Worm (Caenorhabditis elegans): Measurements from ENCODE around the gene arrd-11.

arrd-11 gene

DNA sequence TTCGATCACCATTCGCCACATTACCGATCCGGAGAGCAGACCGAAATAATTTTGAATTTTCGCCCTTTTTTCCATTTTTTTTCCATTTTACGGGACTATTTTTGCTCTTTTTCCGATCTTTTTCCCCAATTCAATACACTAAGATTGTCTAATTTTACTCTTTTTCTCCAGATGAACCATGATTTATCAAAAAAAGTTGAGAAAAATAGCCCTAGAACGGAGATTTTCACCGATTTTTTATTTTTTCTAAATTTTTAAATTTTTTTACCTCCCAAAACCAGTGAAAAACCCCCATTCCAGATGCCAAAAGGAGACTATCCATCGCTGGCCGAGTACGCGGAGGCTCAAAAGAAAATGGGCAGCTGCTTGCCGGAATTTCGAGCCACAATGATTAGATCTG, 33.8 kb upstream of the arrd-11 start, which contains the start of gene Y54G9A.9:
TSS of gene Y54G9A.9 (plus strand) at position 301 of the 400 bp plus-strand sequence.
- TF ChIP-seq cog-1 (tag; optimal IDR thresholded peaks at IDR 0.05): no peak

DNA sequence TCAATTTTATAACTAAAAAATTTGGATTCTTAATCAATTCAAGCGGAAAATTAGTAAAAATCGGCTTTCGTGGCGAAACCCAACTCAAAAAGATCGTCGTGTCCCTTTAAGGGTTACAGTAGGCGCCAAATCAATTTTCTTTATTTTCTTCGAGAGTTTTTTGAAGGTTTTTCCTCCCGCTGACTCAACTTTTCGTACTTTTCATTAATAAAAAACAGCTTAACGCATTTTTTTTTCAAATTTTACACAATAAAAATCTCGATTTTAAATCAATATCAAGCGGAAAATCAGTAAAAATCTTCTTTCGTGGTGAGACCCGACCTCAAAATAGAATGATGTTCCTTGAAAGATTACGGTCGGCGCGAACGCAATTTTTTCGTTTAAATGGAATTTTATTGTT, 31.1 kb upstream of the arrd-11 start:
- TF ChIP-seq ztf-23 (GFP tag; IDR thresholded peaks at IDR 0.05) (no peak), ztf-29 (GFP tag; IDR thresholded peaks at IDR 0.05) (no peak), klf-2 (GFP tag; conservative IDR thresholded peaks at IDR 0.05) (no peak), tab-1 (GFP tag; IDR thresholded peaks at IDR 0.05) (no peak), ref-1 (GFP tag; conservative IDR thresholded peaks at IDR 0.05) (no peak), med-1 (GFP tag; optimal IDR thresholded peaks at IDR 0.05; ENCODE audit: insufficient read depth) (no peak), T22C8.4 (GFP tag; IDR thresholded peaks at IDR 0.05) (no peak), cog-1 (tag; optimal IDR thresholded peaks at IDR 0.05) (no peak), flt-1 (GFP tag; IDR thresholded peaks at IDR 0.05) (no peak)

DNA sequence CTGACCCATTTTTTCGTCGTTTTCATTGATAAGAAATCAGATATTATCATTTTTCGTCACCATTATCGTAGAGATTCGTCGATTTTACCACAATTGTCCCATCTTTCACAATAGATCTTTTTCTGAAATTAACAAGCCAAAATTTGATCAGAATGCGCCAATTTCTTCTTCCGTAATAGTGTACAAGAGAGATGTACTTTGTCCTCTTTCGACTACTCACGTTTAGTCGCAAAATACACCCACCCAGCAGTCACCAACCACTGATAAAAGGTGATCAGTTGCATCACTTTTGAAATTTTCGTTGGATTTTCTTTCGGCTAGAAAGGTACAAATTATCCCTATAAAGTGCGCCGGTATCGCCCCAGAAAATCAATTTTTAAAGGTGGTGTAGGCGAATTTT, 30.6 kb upstream of the arrd-11 start:
- TF ChIP-seq flt-1 (GFP tag; IDR thresholded peaks at IDR 0.05) (no peak), tab-1 (GFP tag; IDR thresholded peaks at IDR 0.05) (no peak), T22C8.4 (GFP tag; IDR thresholded peaks at IDR 0.05) (no peak), ref-1 (GFP tag; conservative IDR thresholded peaks at IDR 0.05) (no peak), klf-2 (GFP tag; conservative IDR thresholded peaks at IDR 0.05) (no peak), cog-1 (tag; optimal IDR thresholded peaks at IDR 0.05) (no peak), med-1 (GFP tag; optimal IDR thresholded peaks at IDR 0.05; ENCODE audit: insufficient read depth) (no peak), ztf-23 (GFP tag; IDR thresholded peaks at IDR 0.05) (no peak), ztf-29 (GFP tag; IDR thresholded peaks at IDR 0.05) (no peak)

DNA sequence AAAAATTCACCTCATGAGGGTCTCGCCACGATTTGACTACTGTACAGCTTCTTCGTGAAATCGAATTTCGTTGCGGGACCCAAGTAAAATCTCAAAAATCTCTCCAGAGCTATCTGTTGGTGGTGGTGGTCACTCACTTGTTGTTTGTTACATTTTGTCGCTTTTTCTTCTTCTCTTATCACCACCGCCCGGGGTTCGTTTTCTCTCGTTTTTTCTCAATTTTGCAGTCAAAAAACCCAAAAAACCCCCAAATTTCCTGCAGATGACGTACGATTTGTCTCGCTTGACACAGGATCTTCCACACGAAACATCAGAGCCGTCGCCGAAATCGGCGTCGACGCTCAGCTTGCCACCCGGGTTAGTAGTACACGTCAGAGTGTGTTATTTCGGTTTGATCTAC, 27.1 kb upstream of the arrd-11 start, which contains the start of gene R06B9.5:
TSS of gene R06B9.5 (plus strand) at position 232 of the 400 bp plus-strand sequence.
- TF ChIP-seq flt-1 (GFP tag; IDR thresholded peaks at IDR 0.05) (no peak), klf-2 (GFP tag; conservative IDR thresholded peaks at IDR 0.05) (no peak), med-1 (GFP tag; optimal IDR thresholded peaks at IDR 0.05; ENCODE audit: insufficient read depth) (no peak), cog-1 (tag; optimal IDR thresholded peaks at IDR 0.05) (no peak), ztf-29 (GFP tag; IDR thresholded peaks at IDR 0.05) (no peak), T22C8.4 (GFP tag; IDR thresholded peaks at IDR 0.05) (no peak), ztf-23 (GFP tag; IDR thresholded peaks at IDR 0.05) (no peak), tab-1 (GFP tag; IDR thresholded peaks at IDR 0.05) (no peak), ref-1 (GFP tag; conservative IDR thresholded peaks at IDR 0.05) (no peak)

DNA sequence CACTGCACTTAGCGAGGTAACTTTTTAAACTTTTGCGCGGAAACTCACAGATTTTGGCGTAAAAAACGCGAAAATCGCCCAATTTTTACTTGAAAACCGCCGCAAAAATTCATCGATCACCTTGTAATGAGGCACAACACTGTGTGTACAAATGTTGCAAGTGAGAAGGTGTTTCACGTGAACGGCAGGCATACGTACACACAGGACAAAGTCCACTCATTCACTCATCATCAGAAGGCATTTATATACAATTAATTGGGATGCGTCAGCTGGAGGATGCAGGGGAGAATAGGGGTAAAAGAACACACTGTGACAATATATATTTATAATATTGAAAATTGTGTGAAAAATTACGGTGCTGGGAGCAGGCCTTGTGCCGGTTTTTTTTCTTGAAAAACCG, 26.3 kb upstream of the arrd-11 start:
- TF ChIP-seq flt-1 (GFP tag; IDR thresholded peaks at IDR 0.05) (no peak), klf-2 (GFP tag; conservative IDR thresholded peaks at IDR 0.05) (no peak), tab-1 (GFP tag; IDR thresholded peaks at IDR 0.05) (no peak), cog-1 (tag; optimal IDR thresholded peaks at IDR 0.05) (no peak)

DNA sequence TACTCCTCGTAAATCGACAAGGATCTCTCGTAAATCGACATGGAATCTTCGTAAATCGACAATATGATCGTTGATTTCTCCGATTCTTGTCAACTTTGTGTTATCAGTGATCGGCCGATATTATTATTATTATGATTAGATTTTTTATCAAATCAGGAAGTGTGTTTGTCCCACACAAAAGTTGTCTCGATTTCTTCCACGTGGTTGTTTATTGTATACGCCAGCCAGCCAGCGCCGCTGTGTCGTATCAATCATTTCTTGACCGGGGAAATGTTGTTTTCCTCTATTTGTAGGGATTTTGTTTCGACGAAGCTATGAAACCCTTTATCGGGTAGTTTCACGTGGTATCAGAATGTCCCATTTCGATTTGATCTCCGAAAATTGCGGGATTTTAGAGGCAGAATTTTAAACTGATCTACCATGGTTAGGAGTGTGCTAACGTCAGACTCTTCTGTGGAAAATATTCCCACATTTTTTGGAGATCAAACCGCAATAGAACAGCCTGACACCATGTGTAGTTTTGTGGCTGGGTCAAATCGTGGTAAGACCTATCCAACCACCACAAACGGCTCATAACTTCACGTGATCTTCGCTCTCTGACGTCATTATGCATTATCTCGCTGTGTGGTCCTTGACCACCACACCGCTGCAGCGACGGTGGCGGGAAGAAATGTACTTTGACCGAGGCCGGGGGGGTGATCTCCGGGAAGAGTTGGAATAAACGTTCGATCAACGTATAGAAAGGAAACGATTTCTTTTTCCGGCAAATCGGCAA, 25.3 kb upstream of the arrd-11 start:
- TF ChIP-seq tab-1 (GFP tag; IDR thresholded peaks at IDR 0.05): no peak
- no peak for TF ChIP-seq cog-1 (tag; optimal IDR thresholded peaks at IDR 0.05)
- no peak for TF ChIP-seq ztf-23 (GFP tag; IDR thresholded peaks at IDR 0.05)
- TF ChIP-seq T22C8.4 (GFP tag; IDR thresholded peaks at IDR 0.05): no peak

DNA sequence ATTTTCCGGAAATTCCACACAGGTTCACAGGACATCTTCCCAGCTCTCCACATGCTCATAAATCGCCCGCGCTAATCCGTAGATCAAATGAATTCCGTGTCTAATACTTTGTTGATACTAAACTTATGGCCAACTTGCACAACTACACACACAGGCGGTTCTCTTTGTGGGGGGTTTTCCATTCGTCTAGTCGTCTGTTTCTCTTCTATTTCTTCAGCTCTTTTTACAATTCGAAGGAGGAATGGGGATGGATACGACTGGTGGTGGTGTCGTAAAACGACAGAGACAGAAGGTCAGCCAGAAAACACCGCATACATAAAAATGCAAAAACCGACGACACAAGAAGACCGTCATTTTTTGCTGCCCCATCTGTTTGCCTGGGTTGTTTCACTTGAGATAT, 23.8 kb upstream of the arrd-11 start:
- TF ChIP-seq ztf-29 (GFP tag; IDR thresholded peaks at IDR 0.05) (no peak), flt-1 (GFP tag; IDR thresholded peaks at IDR 0.05) (no peak), ztf-23 (GFP tag; IDR thresholded peaks at IDR 0.05) (no peak), cog-1 (tag; optimal IDR thresholded peaks at IDR 0.05) (no peak), med-1 (GFP tag; optimal IDR thresholded peaks at IDR 0.05; ENCODE audit: insufficient read depth) (no peak), ref-1 (GFP tag; conservative IDR thresholded peaks at IDR 0.05) (no peak), tab-1 (GFP tag; IDR thresholded peaks at IDR 0.05) (no peak)

DNA sequence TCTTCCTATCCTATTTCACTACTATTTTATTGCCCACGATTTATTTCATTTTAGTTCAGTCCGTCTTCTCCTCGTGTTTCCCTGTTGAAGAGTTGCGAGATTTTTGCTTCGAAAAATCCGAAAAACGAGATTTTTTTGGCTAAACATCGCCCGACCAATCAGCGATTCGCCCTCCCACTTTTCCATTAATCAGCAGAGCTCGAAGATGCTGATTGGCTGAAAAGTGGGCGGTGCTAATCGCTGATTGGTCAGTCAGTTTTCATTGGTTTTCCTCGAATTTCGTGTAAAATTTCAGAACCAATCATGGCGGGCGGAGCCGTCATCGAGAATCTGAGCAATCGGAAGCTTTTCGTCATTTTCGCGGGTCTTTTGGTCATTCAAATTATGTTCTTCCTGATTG, 21.8 kb upstream of the arrd-11 start, which contains the start of gene mig-14:
TSS of gene mig-14 (plus strand) at position 290 of the 400 bp plus-strand sequence.
- TF ChIP-seq ztf-29 (GFP tag; IDR thresholded peaks at IDR 0.05): no peak
- TF ChIP-seq flt-1 (GFP tag; IDR thresholded peaks at IDR 0.05): no peak
- TF ChIP-seq tab-1 (GFP tag; IDR thresholded peaks at IDR 0.05): no peak
- no peak for TF ChIP-seq med-1 (GFP tag; optimal IDR thresholded peaks at IDR 0.05; ENCODE audit: insufficient read depth)
- TF ChIP-seq cog-1 (tag; optimal IDR thresholded peaks at IDR 0.05): no peak
- no peak for TF ChIP-seq T22C8.4 (GFP tag; IDR thresholded peaks at IDR 0.05)
- no peak for TF ChIP-seq ztf-23 (GFP tag; IDR thresholded peaks at IDR 0.05)
- TF ChIP-seq klf-2 (GFP tag; conservative IDR thresholded peaks at IDR 0.05): no peak
- no peak for TF ChIP-seq ref-1 (GFP tag; conservative IDR thresholded peaks at IDR 0.05)

DNA sequence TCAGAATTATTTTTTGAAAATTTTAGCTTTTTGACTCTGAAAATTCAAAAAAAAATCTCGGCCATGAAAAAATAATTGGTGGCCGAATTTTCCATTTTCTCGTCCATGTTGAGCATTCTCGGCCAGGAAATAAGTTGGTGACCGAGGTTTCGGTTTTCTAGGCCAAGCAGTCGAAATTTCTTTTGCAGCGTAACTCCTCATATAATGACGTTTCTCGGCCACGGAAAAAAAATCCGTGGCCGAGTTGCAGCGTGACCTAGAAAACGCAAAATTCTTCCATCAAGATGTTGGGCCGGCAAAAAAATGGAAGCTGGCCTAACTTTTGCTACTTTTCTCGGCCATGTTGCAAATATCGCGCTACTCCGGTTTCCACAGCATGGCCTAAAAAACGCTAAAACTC, 13.1 kb upstream of the arrd-11 start:
- TF ChIP-seq cog-1 (tag; optimal IDR thresholded peaks at IDR 0.05): no peak
- TF ChIP-seq ztf-29 (GFP tag; IDR thresholded peaks at IDR 0.05): no peak
- no peak for TF ChIP-seq ztf-23 (GFP tag; IDR thresholded peaks at IDR 0.05)
- no peak for TF ChIP-seq klf-2 (GFP tag; conservative IDR thresholded peaks at IDR 0.05)
- TF ChIP-seq ref-1 (GFP tag; conservative IDR thresholded peaks at IDR 0.05): no peak
- no peak for TF ChIP-seq T22C8.4 (GFP tag; IDR thresholded peaks at IDR 0.05)
- TF ChIP-seq flt-1 (GFP tag; IDR thresholded peaks at IDR 0.05): no peak
- TF ChIP-seq tab-1 (GFP tag; IDR thresholded peaks at IDR 0.05): no peak
- TF ChIP-seq med-1 (GFP tag; optimal IDR thresholded peaks at IDR 0.05; ENCODE audit: insufficient read depth): no peak

DNA sequence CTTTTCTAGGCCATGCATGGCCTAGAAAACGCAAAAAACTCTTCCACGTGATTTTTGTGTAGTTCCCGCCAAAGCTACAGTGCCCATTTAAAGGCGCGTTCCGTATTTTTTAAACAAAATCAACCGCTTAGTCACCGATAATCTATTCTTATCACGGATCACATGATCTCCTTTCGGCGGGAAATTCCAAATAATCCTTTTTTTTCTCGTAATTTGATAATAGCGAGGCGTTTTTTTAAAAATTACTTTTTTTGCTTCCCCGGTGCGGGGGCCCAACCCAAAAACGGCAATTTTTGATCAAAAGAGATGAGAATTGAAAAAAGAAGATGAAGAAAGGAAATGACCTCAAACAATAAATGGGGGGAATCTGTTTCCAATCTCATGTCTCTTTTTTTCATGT, 12.2 kb upstream of the arrd-11 start:
- no peak for TF ChIP-seq med-1 (GFP tag; optimal IDR thresholded peaks at IDR 0.05; ENCODE audit: insufficient read depth)
- no peak for TF ChIP-seq tab-1 (GFP tag; IDR thresholded peaks at IDR 0.05)
- TF ChIP-seq T22C8.4 (GFP tag; IDR thresholded peaks at IDR 0.05): no peak
- no peak for TF ChIP-seq ztf-23 (GFP tag; IDR thresholded peaks at IDR 0.05)
- TF ChIP-seq ref-1 (GFP tag; conservative IDR thresholded peaks at IDR 0.05): no peak
- TF ChIP-seq ztf-29 (GFP tag; IDR thresholded peaks at IDR 0.05): no peak
- TF ChIP-seq klf-2 (GFP tag; conservative IDR thresholded peaks at IDR 0.05): no peak
- TF ChIP-seq cog-1 (tag; optimal IDR thresholded peaks at IDR 0.05): no peak
- TF ChIP-seq flt-1 (GFP tag; IDR thresholded peaks at IDR 0.05): no peak
